Fruit fly (Drosophila melanogaster) whole organism, embryonic: Measurements from ENCODE around the gene asl.
A peak's percentile ranks its signal among the peaks of the same experiment; 100 is the strongest.

Experiments
- Aef1 ChIP-seq: fragments of 200-800 bp; sonication (Bioruptor generic); IDR thresholded peaks from 3 replicates; pipeline ENCODE4 v1.3.6; 2022; ENCODE audit warnings: missing biosample characterization, missing genetic modification characterization
- Atf3 ChIP-seq: fragments of 200-800 bp; sonication (Bioruptor generic); optimal IDR thresholded peaks from 3 replicates; lab custom pipeline; 2016; ENCODE audit warnings: missing biosample characterization, missing genetic modification characterization
- CG10366 ChIP-seq: fragments of 200-800 bp; sonication (Bioruptor generic); IDR thresholded peaks from 2 replicates; pipeline ENCODE4 v1.3.6; 2022; ENCODE audit warnings: missing biosample characterization, missing genetic modification characterization
- CG13424 ChIP-seq: fragments of 200-800 bp; sonication (Bioruptor generic); optimal IDR thresholded peaks from 2 replicates; lab custom pipeline; 2019; ENCODE audit warnings: missing biosample characterization, mild to moderate bottlenecking, missing genetic modification characterization, moderate library complexity
- CG14667 ChIP-seq: fragments of 200-800 bp; sonication (Bioruptor generic); IDR thresholded peaks from 2 replicates; pipeline ENCODE4 v1.3.6; 2022; ENCODE audit warnings: missing biosample characterization, missing genetic modification characterization
- CG15514 ChIP-seq: fragments of 200-800 bp; sonication (Bioruptor generic); optimal IDR thresholded peaks from 3 replicates; lab custom pipeline; 2017; ENCODE audit warnings: missing biosample characterization, missing genetic modification characterization, mild to moderate bottlenecking, moderate library complexity, missing genetic modification reagents
- CG1603 ChIP-seq: fragments of 200-800 bp; sonication (Bioruptor generic); optimal IDR thresholded peaks from 2 replicates; lab custom pipeline; 2019; ENCODE audit warnings: missing biosample characterization, mild to moderate bottlenecking, missing genetic modification characterization, moderate library complexity
- CG1792 ChIP-seq: fragments of 200-800 bp; sonication (Bioruptor generic); optimal IDR thresholded peaks from 2 replicates; lab custom pipeline; 2016; ENCODE audit warnings: missing biosample characterization, missing genetic modification characterization
- CG18011 ChIP-seq: fragments of 200-800 bp; sonication (Bioruptor generic); optimal IDR thresholded peaks from 2 replicates; lab custom pipeline; 2017; ENCODE audit warnings: missing biosample characterization, missing genetic modification characterization, mild to moderate bottlenecking, moderate library complexity, missing genotype
- CG2120 ChIP-seq: fragments of 200-800 bp; sonication (Bioruptor generic); optimal IDR thresholded peaks from 3 replicates; lab custom pipeline; 2016; ENCODE audit warnings: missing biosample characterization, missing genetic modification characterization
- CG30431 ChIP-seq: fragments of 200-800 bp; sonication (Bioruptor generic); optimal IDR thresholded peaks from 2 replicates; lab custom pipeline; 2017; ENCODE audit warnings: missing biosample characterization, missing genetic modification characterization
- CG3065 ChIP-seq: fragments of 200-800 bp; sonication (Bioruptor generic); optimal IDR thresholded peaks from 2 replicates; lab custom pipeline; 2016; ENCODE audit warnings: missing biosample characterization, missing genetic modification characterization
- CG4328 ChIP-seq: fragments of 200-800 bp; sonication (Bioruptor generic); optimal IDR thresholded peaks from 3 replicates; lab custom pipeline; 2017; ENCODE audit warnings: missing biosample characterization, missing genetic modification reagents, missing genetic modification characterization
- CG43689 ChIP-seq: fragments of 200-800 bp; sonication (Bioruptor generic); IDR thresholded peaks from 2 replicates; pipeline ENCODE4 v1.3.6; 2022; ENCODE audit warnings: missing biosample characterization, missing genetic modification characterization
- CG4404 ChIP-seq: fragments of 200-800 bp; sonication (Bioruptor generic); IDR thresholded peaks from 2 replicates; pipeline ENCODE4 v1.3.6; 2022; ENCODE audit warnings: missing biosample characterization, missing genetic modification characterization
- CG4730 ChIP-seq: fragments of 200-800 bp; sonication (Bioruptor generic); IDR thresholded peaks from 2 replicates; pipeline ENCODE4 v1.3.6; 2022; ENCODE audit warnings: missing biosample characterization, missing genetic modification characterization
- CG6254 ChIP-seq: fragments of 200-800 bp; sonication (Bioruptor generic); optimal IDR thresholded peaks from 3 replicates; lab custom pipeline; 2017; ENCODE audit warnings: mild to moderate bottlenecking, missing biosample characterization, missing genetic modification reagents, missing genetic modification characterization
- CG6854 ChIP-seq: fragments of 200-800 bp; sonication (Bioruptor generic); optimal IDR thresholded peaks from 3 replicates; lab custom pipeline; 2017; ENCODE audit warnings: missing biosample characterization, mild to moderate bottlenecking, missing genetic modification characterization
- CG7271 ChIP-seq: fragments of 200-800 bp; sonication (Bioruptor generic); optimal IDR thresholded peaks from 2 replicates; lab custom pipeline; 2018; ENCODE audit warnings: missing biosample characterization, mild to moderate bottlenecking, missing genetic modification characterization, moderate library complexity
- CG7372 ChIP-seq: fragments of 200-800 bp; sonication (Bioruptor generic); IDR thresholded peaks from 2 replicates; pipeline ENCODE4 v1.3.6; 2022; ENCODE audit warnings: missing biosample characterization, missing genetic modification characterization
- CG8765 ChIP-seq: fragments of 200-800 bp; sonication (Bioruptor generic); IDR thresholded peaks from 2 replicates; pipeline ENCODE4 v1.3.6; 2022; ENCODE audit warnings: missing biosample characterization, missing genetic modification characterization
- CG9609 ChIP-seq: fragments of 200-800 bp; sonication (Bioruptor generic); optimal IDR thresholded peaks from 3 replicates; lab custom pipeline; 2016; ENCODE audit warnings: missing biosample characterization, missing genetic modification characterization
- CG9932 ChIP-seq: fragments of 200-800 bp; sonication (Bioruptor generic); IDR thresholded peaks from 2 replicates; pipeline ENCODE4 v1.3.6; 2022; ENCODE audit warnings: missing biosample characterization, missing genetic modification characterization
- CTCF ChIP-seq: fragments of 200-800 bp; sonication (Bioruptor generic); optimal IDR thresholded peaks from 2 replicates; lab custom pipeline; 2017; ENCODE audit warnings: missing biosample characterization, mild to moderate bottlenecking, missing genetic modification characterization, moderate library complexity
- Ets97D ChIP-seq: fragments of 200-800 bp; sonication (Bioruptor generic); optimal IDR thresholded peaks from 3 replicates; lab custom pipeline; 2016; ENCODE audit warnings: missing biosample characterization, missing genetic modification characterization
- HHEX ChIP-seq: fragments of 200-800 bp; sonication (Bioruptor generic); optimal IDR thresholded peaks from 3 replicates; lab custom pipeline; 2017; ENCODE audit warnings: missing biosample characterization, mild to moderate bottlenecking, missing genetic modification characterization, missing genetic modification reagents
- HLH4C ChIP-seq: fragments of 200-800 bp; sonication (Bioruptor generic); IDR thresholded peaks from 3 replicates; pipeline ENCODE4 v1.3.6; 2022; ENCODE audit warnings: missing biosample characterization, missing genetic modification characterization; ENCODE audit not compliant: partially characterized antibody
- MBD-R2 ChIP-seq: fragments of 200-800 bp; sonication (Bioruptor generic); IDR thresholded peaks from 2 replicates; pipeline ENCODE4 v1.3.6; 2022; ENCODE audit warnings: missing biosample characterization, missing genetic modification characterization
- Med ChIP-seq: fragments of 200-800 bp; sonication (Bioruptor generic); peaks from one replicate; lab custom pipeline; 2016; ENCODE audit warnings: missing biosample characterization, missing genetic modification characterization, mild to moderate bottlenecking, inconsistent platforms, moderate library complexity
- Mes4 ChIP-seq: fragments of 200-800 bp; sonication (Bioruptor generic); optimal IDR thresholded peaks from 2 replicates; lab custom pipeline; 2016; ENCODE audit warnings: missing biosample characterization, missing genetic modification characterization
- Optix ChIP-seq: fragments of 200-800 bp; sonication (Bioruptor generic); IDR thresholded peaks from 3 replicates; pipeline ENCODE4 v1.3.6; 2022; ENCODE audit warnings: missing biosample characterization, missing genetic modification characterization
- Scr ChIP-seq: fragments of 200-800 bp; sonication (Bioruptor generic); IDR thresholded peaks from 2 replicates; pipeline ENCODE4 v1.3.6; 2022; ENCODE audit warnings: missing biosample characterization, missing genetic modification characterization; ENCODE audit not compliant: partially characterized antibody
- Usf ChIP-seq: fragments of 200-800 bp; sonication (Bioruptor generic); optimal IDR thresholded peaks from 2 replicates; lab custom pipeline; 2017; ENCODE audit warnings: missing genotype, missing biosample characterization, missing genetic modification characterization
- YL-1 ChIP-seq: fragments of 200-800 bp; sonication (Bioruptor generic); optimal IDR thresholded peaks from 3 replicates; lab custom pipeline; 2017; ENCODE audit warnings: missing biosample characterization, mild to moderate bottlenecking, missing genetic modification characterization
- bcd ChIP-seq: fragments of 200-800 bp; sonication (Bioruptor generic); optimal IDR thresholded peaks from 2 replicates; lab custom pipeline; 2017; ENCODE audit warnings: missing biosample characterization, mild to moderate bottlenecking, missing genetic modification characterization
- cad ChIP-seq: fragments of >200 bp; optimal IDR thresholded peaks from 2 replicates; lab custom pipeline; 2017; ENCODE audit warnings: missing biosample characterization, missing genetic modification characterization
- chinmo ChIP-seq: fragments of 200-800 bp; sonication (Bioruptor generic); IDR thresholded peaks from 4 replicates; pipeline ENCODE4 v1.3.6; 2022; ENCODE audit warnings: missing biosample characterization, missing genetic modification characterization; ENCODE audit not compliant: partially characterized antibody
- corto ChIP-seq: fragments of 200-800 bp; sonication (Bioruptor generic); optimal IDR thresholded peaks from 2 replicates; lab custom pipeline; 2016; ENCODE audit warnings: missing biosample characterization, mild to moderate bottlenecking, missing genetic modification characterization, moderate library complexity
- crp ChIP-seq, 2 experiments: fragments of 200-800 bp; sonication (Bioruptor generic); optimal IDR thresholded peaks; 2 replicates in 1 of 2; 3 replicates in 1 of 2; lab custom pipeline; 2017; ENCODE audit warnings: missing biosample characterization in 2 of 2, missing genetic modification characterization in 2 of 2, mild to moderate bottlenecking in 1 of 2, moderate library complexity in 1 of 2
- dmrt11E ChIP-seq: fragments of 200-800 bp; sonication (Bioruptor generic); optimal IDR thresholded peaks from 3 replicates; lab custom pipeline; 2018; ENCODE audit warnings: missing biosample characterization, mild to moderate bottlenecking, missing genetic modification characterization, moderate library complexity
- dpn ChIP-seq, 2 experiments: fragments of 200-800 bp; sonication (Bioruptor generic); optimal IDR thresholded peaks; 3 replicates each; lab custom pipeline; 2016; ENCODE audit warnings: missing biosample characterization in 2 of 2, missing genetic modification characterization in 2 of 2
- gce ChIP-seq: fragments of 200-800 bp; sonication (Bioruptor generic); IDR thresholded peaks from 3 replicates; pipeline ENCODE4 v1.3.6; 2022; ENCODE audit warnings: missing biosample characterization, missing genetic modification characterization
- kah ChIP-seq: fragments of 200-800 bp; sonication (Bioruptor generic); optimal IDR thresholded peaks from 2 replicates; lab custom pipeline; 2018; ENCODE audit warnings: missing biosample characterization, mild to moderate bottlenecking, missing genetic modification characterization
- maf-S ChIP-seq: fragments of 200-800 bp; sonication (Bioruptor generic); optimal IDR thresholded peaks from 2 replicates; lab custom pipeline; 2016; ENCODE audit warnings: missing biosample characterization, missing genetic modification characterization
- pb ChIP-seq: fragments of 200-800 bp; sonication (Bioruptor generic); optimal IDR thresholded peaks from 3 replicates; lab custom pipeline; 2016; ENCODE audit warnings: missing biosample characterization, missing genetic modification characterization
- pho ChIP-seq: fragments of 200-800 bp; sonication (Bioruptor generic); optimal IDR thresholded peaks from 2 replicates; lab custom pipeline; 2016; ENCODE audit warnings: missing biosample characterization, missing genetic modification characterization
- rib ChIP-seq: fragments of 200-800 bp; sonication (Bioruptor generic); IDR thresholded peaks from 2 replicates; pipeline ENCODE4 v1.3.6; 2022; ENCODE audit warnings: missing biosample characterization, missing genetic modification characterization
- run ChIP-seq: fragments of 200-800 bp; sonication (Bioruptor generic); optimal IDR thresholded peaks from 3 replicates; lab custom pipeline; 2018; ENCODE audit warnings: missing biosample characterization, mild to moderate bottlenecking, missing genetic modification characterization
- scrt ChIP-seq: fragments of 200-800 bp; sonication (Bioruptor generic); optimal IDR thresholded peaks from 2 replicates; lab custom pipeline; 2018; ENCODE audit warnings: missing biosample characterization, mild to moderate bottlenecking, missing genetic modification characterization, moderate library complexity
- tin ChIP-seq: fragments of 200-800 bp; sonication (Bioruptor generic); optimal IDR thresholded peaks from 3 replicates; lab custom pipeline; 2016; ENCODE audit warnings: missing biosample characterization, missing genetic modification characterization
- trem ChIP-seq: fragments of 200-800 bp; optimal IDR thresholded peaks from 3 replicates; lab custom pipeline; 2019; ENCODE audit warnings: missing biosample characterization, mild to moderate bottlenecking, missing genetic modification characterization, moderate library complexity

Gene asl

DNA sequence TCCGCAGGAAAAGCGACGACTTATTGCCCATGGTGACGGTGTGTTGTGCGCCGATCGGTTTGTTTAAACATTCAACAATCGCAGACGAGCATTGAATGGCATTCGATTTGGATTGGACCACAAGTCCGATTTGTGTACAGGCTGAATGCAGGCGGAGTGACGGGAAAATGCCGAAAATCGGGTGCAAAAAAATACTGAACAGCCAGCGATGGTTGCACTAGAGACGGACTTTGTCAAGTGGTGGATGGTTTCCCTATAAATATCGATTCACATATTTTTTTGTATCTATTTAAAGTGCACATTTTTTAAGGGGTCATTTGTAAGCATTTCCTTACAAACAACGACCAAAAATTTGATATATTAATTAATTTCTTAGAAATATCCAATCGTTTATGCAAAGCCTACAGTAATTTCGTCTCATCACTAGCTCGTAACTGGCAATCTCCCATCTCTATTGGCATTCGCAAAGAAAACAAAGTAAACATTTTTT lies 48.4 kb upstream of the asl start, which contains the start of the genes elm and MED27 (continued):
- TF ChIP-seq CG7271 (tag; lab: Kevin White, UChicago) (peak; percentile 83), Mes4 (GFP tag; lab: Kevin White, UChicago) (peak; percentile 84), scrt (GFP tag; lab: Kevin White, UChicago) (peak; percentile 72), corto (GFP tag; lab: Kevin White, UChicago) (peak; percentile 84), CG15514 (peak; percentile 89), CG9932 (GFP tag; lab: Robert Waterston, UW) (peak; percentile 98), CG13424 (tag; lab: Kevin White, UChicago) (peak; percentile 95), Aef1 (peak; percentile 95), Atf3 (peak; percentile 87), gce (GFP tag; lab: Robert Waterston, UW) (peak; percentile 78; the same call in 2 of the 3 replicates), CG18011 (peak; percentile 84), CG9609 (GFP tag; lab: Kevin White, UChicago) (peak; percentile 91), CG10366 (GFP tag; lab: Robert Waterston, UW) (peak; percentile 92), CG1792 (GFP tag; lab: Kevin White, UChicago) (peak; percentile 73), YL-1 (GFP tag; lab: Kevin White, UChicago) (peak; percentile 76), CG14667 (GFP tag; lab: Robert Waterston, UW) (peak; percentile 92), Optix (GFP tag; lab: Robert Waterston, UW) (peak; percentile 84; the same call in 2 of the 3 replicates), CG6854 (GFP tag; lab: Kevin White, UChicago) (peak; percentile 61), Usf (peak; percentile 87), CG2120 (GFP tag; lab: Kevin White, UChicago) (peak; percentile 98), CG30431 (GFP tag; lab: Kevin White, UChicago) (peak; percentile 87), HLH4C (peak; percentile 88), dmrt11E (peak; percentile 93), CG43689 (GFP tag; lab: Robert Waterston, UW) (0 out of 2 replicates have a peak, but pooled peaks have one; percentile 52), CG4730 (GFP tag; lab: Robert Waterston, UW) (peak; percentile 92), CG1603 (tag; lab: Kevin White, UChicago) (peak; percentile 63), cad (GFP tag; lab: Kevin White, UChicago) (no peak), maf-S (GFP tag; lab: Kevin White, UChicago) (peak; percentile 89), kah (no peak), tin (GFP tag; lab: Kevin White, UChicago) (peak; percentile 96), CG3065 (peak; percentile 78), rib (GFP tag; lab: Robert Waterston, UW) (peak; percentile 91), crp (GFP tag; optimal IDR thresholded peaks at IDR 0.05; lab: Kevin White, UChicago) (peak in 1 of 2 experiments; percentile 63), HHEX (GFP tag; lab: Kevin White, UChicago) (peak; percentile 87), CG4404 (GFP tag; lab: Robert Waterston, UW) (peak; percentile 97), CG6254 (peak; percentile 53), pho (GFP tag; lab: Kevin White, UChicago) (peak; percentile 94), bcd (GFP tag; lab: Kevin White, UChicago) (peak; percentile 93), Ets97D (GFP tag; lab: Kevin White, UChicago) (peak; percentile 91), MBD-R2 (peak; percentile 95), trem (tag; lab: Kevin White, UChicago) (peak; percentile 90), CG8765 (peak; percentile 92), dpn (GFP tag; optimal IDR thresholded peaks at IDR 0.05; lab: Kevin White, UChicago) (peak; percentile 95 to 96), pb (GFP tag; lab: Kevin White, UChicago) (peak; percentile 75), Med (peak; percentile 98), CTCF (GFP tag; lab: Kevin White, UChicago) (no peak), CG7372 (GFP tag; lab: Robert Waterston, UW) (peak; percentile 95), Scr (GFP tag; lab: Robert Waterston, UW) (peak; percentile 98), chinmo (peak; percentile 89; the same call in 2 of the 4 replicates), CG4328 (GFP tag; lab: Kevin White, UChicago) (peak; percentile 81), run (tag; lab: Kevin White, UChicago) (peak; percentile 48)
